Worm (Caenorhabditis elegans) whole organism, L2 larva: ENCODE data around the gene prde-1.
A peak's percentile ranks its signal among the peaks of the same experiment; 100 is the strongest.

Experiments used
- C34F6.9 ChIP-seq: fragments of 150-350 bp; optimal IDR thresholded peaks from 2 replicates; lab custom pipeline; 2014; ENCODE audit warnings: missing biosample characterization, missing genetic modification characterization
- F13H6.1 ChIP-seq: sonication (generic microtip); optimal IDR thresholded peaks from 2 replicates; lab custom pipeline; 2016; ENCODE audit warnings: missing genetic modification characterization, missing compliant biosample characterization
- R02D3.7 ChIP-seq: fragments of 150-350 bp; optimal IDR thresholded peaks from 2 replicates; lab custom pipeline; 2014; ENCODE audit warnings: missing biosample characterization, missing genetic modification characterization
- Y55F3AM.14 ChIP-seq: fragments of 200-800 bp; sonication (Bioruptor generic); optimal IDR thresholded peaks from 2 replicates; lab custom pipeline; 2018; ENCODE audit warnings: mild to moderate bottlenecking, missing genetic modification characterization, missing compliant biosample characterization
- ZK546.5 ChIP-seq: sonication (generic microtip); optimal IDR thresholded peaks from 2 replicates; lab custom pipeline; 2017; ENCODE audit warnings: missing biosample characterization, missing genetic modification characterization
- alr-1 ChIP-seq: fragments of 150-350 bp; optimal IDR thresholded peaks from 2 replicates; lab custom pipeline; 2014; ENCODE audit warnings: missing biosample characterization, missing genetic modification characterization
- aly-2 ChIP-seq: fragments of 150-350 bp; optimal IDR thresholded peaks from 2 replicates; lab custom pipeline; 2014; ENCODE audit warnings: missing biosample characterization, missing genetic modification characterization
- blmp-1 ChIP-seq: sonication (generic microtip); optimal IDR thresholded peaks from 2 replicates; lab custom pipeline; 2017; ENCODE audit warnings: missing genetic modification characterization, mild to moderate bottlenecking, missing compliant biosample characterization, antibody characterized with exemption, moderate library complexity; ENCODE audit not compliant: insufficient read depth
- ceh-16 ChIP-seq: fragments of 150-350 bp; optimal IDR thresholded peaks from 2 replicates; lab custom pipeline; 2014; ENCODE audit warnings: missing biosample characterization, missing genetic modification characterization
- ceh-82 ChIP-seq: fragments of 150-350 bp; optimal IDR thresholded peaks from 2 replicates; lab custom pipeline; 2014; ENCODE audit warnings: missing biosample characterization, missing genetic modification characterization
- dmd-4 ChIP-seq: sonication (generic microtip); optimal IDR thresholded peaks from 2 replicates; lab custom pipeline; 2017; ENCODE audit warnings: missing biosample characterization, missing genetic modification characterization
- egl-27 ChIP-seq: sonication (generic microtip); optimal IDR thresholded peaks from 3 replicates; lab custom pipeline; 2017; ENCODE audit warnings: missing biosample characterization, missing genetic modification reagents, missing genetic modification characterization
- elt-3 ChIP-seq: sonication (generic microtip); optimal IDR thresholded peaks from 2 replicates; lab custom pipeline; 2017; ENCODE audit warnings: missing biosample characterization, missing genetic modification characterization
- fos-1 ChIP-seq: fragments of 150-350 bp; optimal IDR thresholded peaks from 2 replicates; lab custom pipeline; 2014; ENCODE audit warnings: missing biosample characterization, missing genetic modification characterization
- gmeb-1 ChIP-seq: fragments of 150-350 bp; optimal IDR thresholded peaks from 2 replicates; lab custom pipeline; 2014; ENCODE audit warnings: missing biosample characterization, missing genetic modification characterization
- lin-13 ChIP-seq: fragments of 150-350 bp; optimal IDR thresholded peaks from 2 replicates; lab custom pipeline; 2014; ENCODE audit warnings: missing biosample characterization, missing genetic modification reagents, missing genetic modification characterization
- lin-39 ChIP-seq: fragments of 150-350 bp; optimal IDR thresholded peaks from 2 replicates; lab custom pipeline; 2014; ENCODE audit warnings: missing biosample characterization, missing genetic modification reagents, missing genetic modification characterization
- lsy-2 ChIP-seq, 2 experiments: fragments of 150-350 bp in 1 of 2; sonication (generic microtip) in 1 of 2; optimal IDR thresholded peaks; 2 replicates each; lab custom pipeline; 2014 to 2017; ENCODE audit warnings: missing biosample characterization in 2 of 2, missing genetic modification characterization in 2 of 2
- mab-5 ChIP-seq: fragments of 150-350 bp; optimal IDR thresholded peaks from 2 replicates; lab custom pipeline; 2014; ENCODE audit warnings: missing biosample characterization, missing genetic modification characterization
- mbf-1 ChIP-seq: sonication (generic microtip); optimal IDR thresholded peaks from 2 replicates; lab custom pipeline; 2017; ENCODE audit warnings: missing biosample characterization, missing genetic modification characterization
- mdl-1 ChIP-seq, 2 experiments: fragments of 150-350 bp in 1 of 2; sonication (generic microtip) in 1 of 2; optimal IDR thresholded peaks; 2 replicates each; lab custom pipeline; 2017; ENCODE audit warnings: missing biosample characterization in 2 of 2, missing genetic modification characterization in 2 of 2
- nhr-10 ChIP-seq: sonication (generic microtip); optimal IDR thresholded peaks from 2 replicates; lab custom pipeline; 2017; ENCODE audit warnings: missing biosample characterization, missing genetic modification characterization
- nhr-11 ChIP-seq: fragments of 150-350 bp; optimal IDR thresholded peaks from 2 replicates; lab custom pipeline; 2014; ENCODE audit warnings: missing biosample characterization, missing genetic modification characterization
- nhr-12 ChIP-seq: fragments of 150-350 bp; optimal IDR thresholded peaks from 2 replicates; lab custom pipeline; 2014; ENCODE audit warnings: missing biosample characterization, missing genetic modification characterization
- nhr-129 ChIP-seq: fragments of 150-350 bp; optimal IDR thresholded peaks from 2 replicates; lab custom pipeline; 2014; ENCODE audit warnings: missing biosample characterization, missing genetic modification characterization
- nhr-21 ChIP-seq: fragments of 150-350 bp; optimal IDR thresholded peaks from 2 replicates; lab custom pipeline; 2014; ENCODE audit warnings: missing biosample characterization, missing genetic modification characterization
- nhr-23 ChIP-seq: fragments of 150-350 bp; optimal IDR thresholded peaks from 2 replicates; lab custom pipeline; 2014; ENCODE audit warnings: missing biosample characterization, missing genetic modification reagents, missing genetic modification characterization
- nhr-237 ChIP-seq: fragments of 150-350 bp; optimal IDR thresholded peaks from 2 replicates; lab custom pipeline; 2014; ENCODE audit warnings: missing biosample characterization, missing genetic modification characterization
- nhr-25 ChIP-seq: fragments of 150-350 bp; sonication (generic microtip); optimal IDR thresholded peaks from 3 replicates; lab custom pipeline; 2014; ENCODE audit warnings: missing biosample characterization, missing genetic modification characterization
- peb-1 ChIP-seq: fragments of 150-350 bp; optimal IDR thresholded peaks from 2 replicates; lab custom pipeline; 2014; ENCODE audit warnings: missing biosample characterization, missing genetic modification characterization
- sem-4 ChIP-seq: fragments of 150-350 bp; optimal IDR thresholded peaks from 2 replicates; lab custom pipeline; 2014; ENCODE audit warnings: missing biosample characterization, missing genetic modification reagents, missing genetic modification characterization
- skn-1 ChIP-seq: sonication (generic microtip); optimal IDR thresholded peaks from 2 replicates; lab custom pipeline; 2017; ENCODE audit warnings: missing biosample characterization, missing genetic modification characterization
- sma-3 ChIP-seq: sonication (generic microtip); optimal IDR thresholded peaks from 2 replicates; lab custom pipeline; 2016; ENCODE audit warnings: missing genetic modification reagents, missing genetic modification characterization, missing compliant biosample characterization
- sma-9 ChIP-seq, 2 experiments: fragments of 150-350 bp in 1 of 2; sonication (generic microtip) in 1 of 2; optimal IDR thresholded peaks; 2 replicates each; lab custom pipeline; 2014 to 2016; ENCODE audit warnings: missing genetic modification characterization in 2 of 2, mild to moderate bottlenecking in 1 of 2, missing biosample characterization in 1 of 2, missing compliant biosample characterization in 1 of 2, missing genetic modification reagents in 1 of 2, moderate library complexity in 1 of 2
- snpc-4 ChIP-seq: fragments of 150-350 bp; optimal IDR thresholded peaks from 2 replicates; lab custom pipeline; 2014; ENCODE audit warnings: missing biosample characterization, missing genetic modification characterization
- unc-39 ChIP-seq: fragments of 150-350 bp; optimal IDR thresholded peaks from 2 replicates; lab custom pipeline; 2014; ENCODE audit warnings: missing biosample characterization, missing genetic modification characterization
- unc-55 ChIP-seq: fragments of 150-350 bp; sonication (generic microtip); optimal IDR thresholded peaks from 3 replicates; lab custom pipeline; 2014; ENCODE audit warnings: missing biosample characterization, missing genetic modification reagents, missing genetic modification characterization
- unc-62 ChIP-seq: fragments of 150-350 bp; optimal IDR thresholded peaks from 2 replicates; lab custom pipeline; 2014; ENCODE audit warnings: missing biosample characterization, missing genetic modification reagents, missing genetic modification characterization
- ztf-11 ChIP-seq: sonication (generic microtip); optimal IDR thresholded peaks from 2 replicates; lab custom pipeline; 2017; ENCODE audit warnings: missing biosample characterization, missing genetic modification characterization
- ztf-4 ChIP-seq: fragments of 150-350 bp; optimal IDR thresholded peaks from 2 replicates; lab custom pipeline; 2014; ENCODE audit warnings: missing biosample characterization, missing genetic modification characterization

Gene prde-1

DNA sequence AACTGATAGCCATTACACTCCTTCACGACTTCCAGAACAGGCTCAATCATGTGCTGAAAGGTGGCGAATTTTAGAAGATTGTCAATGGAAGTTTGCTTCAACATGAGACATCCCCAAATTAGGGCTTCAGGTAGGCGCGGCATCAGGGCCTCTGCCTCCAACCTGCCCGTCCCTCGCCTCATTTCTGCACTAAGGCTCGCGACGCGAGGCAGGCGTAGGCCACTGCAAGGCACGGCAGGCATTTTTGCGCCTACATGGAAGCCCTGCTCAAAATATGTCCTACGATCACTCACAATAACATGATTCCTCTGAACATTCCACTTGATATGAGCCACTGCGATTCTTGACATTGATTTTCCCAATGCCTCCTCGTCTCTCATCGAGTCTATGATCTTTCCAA, 5.2 kb downstream of the prde-1 start:
- TF ChIP-seq nhr-129 (tag; lab: Kevin White, UChicago) (no peak), R02D3.7 (no peak), nhr-21 (no peak), ztf-11 (tag; lab: Kevin White, UChicago) (no peak), C34F6.9 (tag; lab: Kevin White, UChicago) (no peak)

DNA sequence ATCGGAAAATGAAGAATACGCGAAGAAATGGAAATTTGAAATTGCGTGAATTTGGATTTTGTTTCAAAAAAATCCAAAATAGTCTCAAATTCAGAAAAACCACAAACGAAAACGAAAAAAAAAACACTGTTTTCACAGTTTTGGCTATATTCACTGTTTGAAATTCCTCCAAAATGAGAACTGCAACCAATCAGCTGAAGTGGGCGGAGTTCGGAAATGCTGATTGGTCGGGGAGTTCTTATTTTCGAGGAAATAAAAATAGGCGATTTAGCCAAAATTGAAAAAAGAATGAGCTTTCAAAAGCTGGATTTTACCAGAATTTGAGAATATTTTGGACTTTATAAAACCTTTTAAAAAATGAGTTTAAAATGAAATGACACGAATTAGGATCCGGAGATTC, 6.9 kb downstream of the prde-1 start, which contains the start of gene glb-14:
Gene glb-14 (minus strand): TSS at position 97 of the 400 bp plus-strand sequence.
- TF ChIP-seq sma-3 (GFP tag; lab: Kevin White, UChicago), result no peak
- no peak for TF ChIP-seq snpc-4
- TF ChIP-seq ceh-82 (tag; lab: Kevin White, UChicago), result no peak
- TF ChIP-seq nhr-23 (tag; lab: Kevin White, UChicago), result no peak
- TF ChIP-seq sma-9 (GFP tag; optimal IDR thresholded peaks at IDR 0.05; lab: Kevin White, UChicago), result no peak
- TF ChIP-seq sma-9 (tag; optimal IDR thresholded peaks at IDR 0.05; lab: Kevin White, UChicago), result no peak
- TF ChIP-seq ztf-4, result no peak
- no peak for TF ChIP-seq lin-39 (tag; lab: Kevin White, UChicago)
- TF ChIP-seq ZK546.5, result no peak
- no peak for TF ChIP-seq blmp-1 (tag; lab: Kevin White, UChicago)
- TF ChIP-seq unc-55 (GFP tag; lab: Kevin White, UChicago), result no peak
- no peak for TF ChIP-seq F13H6.1 (tag; lab: Kevin White, UChicago)
- no peak for TF ChIP-seq nhr-25 (tag; lab: Kevin White, UChicago)
- TF ChIP-seq mdl-1 (tag; optimal IDR thresholded peaks at IDR 0.05; lab: Kevin White, UChicago), result no peak
- no peak for TF ChIP-seq nhr-11 (tag; lab: Kevin White, UChicago)

DNA sequence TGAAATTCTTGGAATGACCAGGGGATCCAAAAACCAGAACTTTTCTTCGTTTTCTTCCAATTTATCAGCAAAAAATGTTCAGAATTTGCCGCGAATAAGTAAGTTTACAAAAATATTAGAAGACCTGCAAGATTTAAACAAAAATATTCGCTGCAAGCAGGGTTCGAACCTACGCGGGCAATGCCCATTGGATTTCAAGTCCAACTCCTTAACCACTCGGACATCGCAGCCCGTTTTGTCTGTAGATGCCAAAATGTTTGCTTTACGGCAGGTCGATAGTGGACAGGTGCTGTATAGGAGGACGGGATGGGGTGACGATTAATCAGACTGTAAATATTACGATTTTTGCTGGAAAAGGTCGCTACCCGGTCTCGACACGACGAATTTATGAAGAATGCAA, 9.7 kb downstream of the prde-1 start:
- TF ChIP-seq F13H6.1 (tag; lab: Kevin White, UChicago), result no peak
- no peak for TF ChIP-seq ceh-82 (tag; lab: Kevin White, UChicago)
- no peak for TF ChIP-seq aly-2 (tag; lab: Kevin White, UChicago)
- no peak for TF ChIP-seq nhr-10 (tag; lab: Kevin White, UChicago)
- TF ChIP-seq blmp-1 (tag; lab: Kevin White, UChicago), result no peak
- TF ChIP-seq nhr-25 (tag; lab: Kevin White, UChicago), result no peak
- no peak for TF ChIP-seq nhr-12 (tag; lab: Kevin White, UChicago)
- no peak for TF ChIP-seq Y55F3AM.14
- TF ChIP-seq skn-1 (tag; lab: Kevin White, UChicago), result no peak
- no peak for TF ChIP-seq mbf-1 (tag; lab: Kevin White, UChicago)
- TF ChIP-seq ceh-16 (tag; lab: Kevin White, UChicago), result no peak

DNA sequence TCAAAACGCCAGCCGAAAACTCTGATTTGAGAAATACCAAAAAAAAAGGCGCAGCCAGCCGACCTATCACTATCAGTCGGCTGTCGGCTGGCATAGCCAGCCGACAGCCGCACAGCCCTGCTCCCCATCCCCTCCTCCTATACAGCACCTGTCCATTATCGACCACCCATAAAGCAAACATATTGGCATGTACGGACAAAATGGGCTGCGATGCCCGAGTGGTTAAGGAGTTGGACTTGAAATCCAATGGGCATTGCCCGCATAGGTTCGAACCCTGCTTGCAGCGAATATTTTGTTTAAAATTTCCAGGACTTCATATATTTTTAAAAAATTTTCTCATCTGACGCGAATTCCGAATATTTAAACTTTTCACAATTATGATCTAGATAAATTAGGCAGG, 12.4 kb downstream of the prde-1 start:
- no peak for TF ChIP-seq sem-4 (tag; lab: Kevin White, UChicago)
- no peak for TF ChIP-seq skn-1 (tag; lab: Kevin White, UChicago)
- no peak for TF ChIP-seq nhr-25 (tag; lab: Kevin White, UChicago)
- no peak for TF ChIP-seq R02D3.7
- no peak for TF ChIP-seq dmd-4 (tag; lab: Kevin White, UChicago)
- TF ChIP-seq F13H6.1 (tag; lab: Kevin White, UChicago), result no peak
- no peak for TF ChIP-seq peb-1 (tag; lab: Kevin White, UChicago)
- no peak for TF ChIP-seq ztf-11 (tag; lab: Kevin White, UChicago)
- no peak for TF ChIP-seq mab-5 (tag; lab: Kevin White, UChicago)
- no peak for TF ChIP-seq nhr-11 (tag; lab: Kevin White, UChicago)
- TF ChIP-seq sma-3 (GFP tag; lab: Kevin White, UChicago), result no peak
- TF ChIP-seq gmeb-1 (tag; lab: Kevin White, UChicago), result no peak
- no peak for TF ChIP-seq sma-9 (GFP tag; optimal IDR thresholded peaks at IDR 0.05; lab: Kevin White, UChicago)
- no peak for TF ChIP-seq sma-9 (tag; optimal IDR thresholded peaks at IDR 0.05; lab: Kevin White, UChicago)
- no peak for TF ChIP-seq fos-1 (tag; lab: Kevin White, UChicago)

DNA sequence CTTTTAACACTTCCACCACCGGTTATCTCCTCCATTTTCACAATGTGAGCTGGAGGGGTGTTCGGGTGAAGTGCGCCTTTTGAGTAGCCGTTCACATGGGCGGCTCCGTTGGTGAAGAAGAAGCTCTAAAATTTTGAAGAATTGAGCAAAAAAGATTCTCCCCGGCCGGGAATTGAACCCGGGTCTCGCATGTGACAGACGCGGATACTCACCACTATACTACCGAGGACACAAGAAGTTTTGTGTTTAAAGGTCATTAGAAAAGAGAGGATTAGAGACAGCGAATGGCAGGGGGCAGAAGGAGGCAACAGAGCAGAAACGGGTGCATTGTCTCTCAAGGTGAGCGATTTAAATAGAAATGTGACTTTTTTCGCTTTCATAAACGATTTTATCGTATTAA, 13.6 kb downstream of the prde-1 start:
- TF ChIP-seq nhr-11 (tag; lab: Kevin White, UChicago) (no peak), nhr-129 (tag; lab: Kevin White, UChicago) (peak; percentile 58), skn-1 (tag; lab: Kevin White, UChicago) (no peak), C34F6.9 (tag; lab: Kevin White, UChicago) (peak; percentile 25), F13H6.1 (tag; lab: Kevin White, UChicago) (no peak), lin-13 (GFP tag; lab: Kevin White, UChicago) (peak; percentile 59), dmd-4 (tag; lab: Kevin White, UChicago) (no peak), elt-3 (tag; lab: Kevin White, UChicago) (no peak), fos-1 (tag; lab: Kevin White, UChicago) (peak; percentile 23), mbf-1 (tag; lab: Kevin White, UChicago) (no peak), ceh-82 (tag; lab: Kevin White, UChicago) (no peak), alr-1 (tag; lab: Kevin White, UChicago) (no peak), sem-4 (tag; lab: Kevin White, UChicago) (no peak), unc-39 (tag; lab: Kevin White, UChicago) (no peak), nhr-237 (tag; lab: Kevin White, UChicago) (no peak), ztf-11 (tag; lab: Kevin White, UChicago) (no peak), aly-2 (tag; lab: Kevin White, UChicago) (no peak), gmeb-1 (tag; lab: Kevin White, UChicago) (peak; percentile 56), nhr-25 (tag; lab: Kevin White, UChicago) (no peak), sma-9 (GFP tag; optimal IDR thresholded peaks at IDR 0.05; lab: Kevin White, UChicago) (peak; percentile 57), sma-9 (tag; optimal IDR thresholded peaks at IDR 0.05; lab: Kevin White, UChicago) (no peak), unc-62 (GFP tag; lab: Kevin White, UChicago) (no peak), lin-39 (tag; lab: Kevin White, UChicago) (no peak), sma-3 (GFP tag; lab: Kevin White, UChicago) (peak; percentile 5), unc-55 (GFP tag; lab: Kevin White, UChicago) (peak; percentile 13), egl-27 (tag; lab: Kevin White, UChicago) (no peak), ZK546.5 (no peak), Y55F3AM.14 (peak; percentile 33), lsy-2 (tag; optimal IDR thresholded peaks at IDR 0.05; lab: Kevin White, UChicago) (peak; percentile 39 to 44)
